Fruit fly (Drosophila melanogaster) whole organism, embryonic: ENCODE results near the gene CAH4.

Source experiments
- Ada2b ChIP-seq: fragments of 200-800 bp; sonication (Bioruptor generic); IDR thresholded peaks from 2 replicates; pipeline ENCODE4 v1.3.6; 2022; ENCODE audit warnings: missing biosample characterization, missing genetic modification characterization
- Adf1 ChIP-seq: fragments of 200-800 bp; sonication (Bioruptor generic); IDR thresholded peaks from 2 replicates; pipeline ENCODE4 v1.3.6; 2022; ENCODE audit warnings: missing biosample characterization, missing genetic modification characterization
- C15 ChIP-seq: fragments of 200-800 bp; sonication (Bioruptor generic); IDR thresholded peaks from 3 replicates; pipeline ENCODE4 v1.3.6; 2022; ENCODE audit warnings: missing biosample characterization, missing genetic modification characterization
- CG10543 ChIP-seq: fragments of 200-800 bp; sonication (Bioruptor generic); optimal IDR thresholded peaks from 3 replicates; lab custom pipeline; 2017; ENCODE audit warnings: missing biosample characterization, mild to moderate bottlenecking, missing genetic modification characterization, moderate library complexity
- CG11093 ChIP-seq: fragments of 200-800 bp; sonication (Bioruptor generic); IDR thresholded peaks from 3 replicates; pipeline ENCODE4 v1.3.6; 2022; ENCODE audit warnings: missing biosample characterization, missing genetic modification characterization
- CG11504 ChIP-seq: fragments of 200-800 bp; sonication (Bioruptor generic); optimal IDR thresholded peaks from 3 replicates; lab custom pipeline; 2019; ENCODE audit warnings: missing biosample characterization, mild to moderate bottlenecking, missing genetic modification characterization, moderate library complexity
- CG15011 ChIP-seq: fragments of 200-800 bp; sonication (Bioruptor generic); optimal IDR thresholded peaks from 3 replicates; lab custom pipeline; 2018; ENCODE audit warnings: missing biosample characterization, mild to moderate bottlenecking, missing genetic modification characterization
- CG2129 ChIP-seq: fragments of 200-800 bp; sonication (Bioruptor generic); IDR thresholded peaks from 2 replicates; pipeline ENCODE4 v1.3.6; 2022; ENCODE audit warnings: missing biosample characterization, missing genetic modification characterization; ENCODE audit not compliant: partially characterized antibody
- CG2202 ChIP-seq: fragments of 200-800 bp; sonication (Bioruptor generic); optimal IDR thresholded peaks from 2 replicates; lab custom pipeline; 2018; ENCODE audit warnings: missing biosample characterization, mild to moderate bottlenecking, missing genetic modification characterization
- CG2889 ChIP-seq: fragments of 200-800 bp; sonication (Bioruptor generic); IDR thresholded peaks from 3 replicates; pipeline ENCODE4 v1.3.6; 2022; ENCODE audit warnings: missing biosample characterization, missing genetic modification characterization
- CG31441 ChIP-seq: fragments of 200-800 bp; sonication (Bioruptor generic); IDR thresholded peaks from 2 replicates; pipeline ENCODE4 v1.3.6; 2022; ENCODE audit warnings: missing biosample characterization, missing genetic modification characterization
- CG34422 ChIP-seq: fragments of 200-800 bp; sonication (Bioruptor generic); IDR thresholded peaks from 3 replicates; pipeline ENCODE4 v1.3.6; 2022; ENCODE audit warnings: missing biosample characterization, missing genetic modification characterization
- CG4424 ChIP-seq: fragments of 200-800 bp; sonication (Bioruptor generic); optimal IDR thresholded peaks from 3 replicates; lab custom pipeline; 2016; ENCODE audit warnings: missing biosample characterization, missing genetic modification characterization
- CG4617 ChIP-seq: fragments of 200-800 bp; sonication (Bioruptor generic); optimal IDR thresholded peaks from 3 replicates; lab custom pipeline; 2016; ENCODE audit warnings: missing biosample characterization, missing genetic modification characterization, borderline replicate concordance
- CG4730 ChIP-seq: fragments of 200-800 bp; sonication (Bioruptor generic); IDR thresholded peaks from 2 replicates; pipeline ENCODE4 v1.3.6; 2022; ENCODE audit warnings: missing biosample characterization, missing genetic modification characterization
- CG6765 ChIP-seq: fragments of 200-800 bp; sonication (Bioruptor generic); optimal IDR thresholded peaks from 3 replicates; lab custom pipeline; 2017; ENCODE audit warnings: missing biosample characterization, mild to moderate bottlenecking, missing genetic modification characterization
- CG6791 ChIP-seq: fragments of 200-800 bp; sonication (Bioruptor generic); IDR thresholded peaks from 3 replicates; pipeline ENCODE4 v1.3.6; 2022; ENCODE audit warnings: missing biosample characterization, missing genetic modification characterization; ENCODE audit not compliant: partially characterized antibody
- CG7556 ChIP-seq: fragments of 200-800 bp; sonication (Bioruptor generic); optimal IDR thresholded peaks from 2 replicates; lab custom pipeline; 2017; ENCODE audit warnings: missing biosample characterization, mild to moderate bottlenecking, missing genetic modification characterization
- CG8388 ChIP-seq: fragments of 200-800 bp; sonication (Bioruptor generic); optimal IDR thresholded peaks from 2 replicates; lab custom pipeline; 2019; ENCODE audit warnings: missing biosample characterization, mild to moderate bottlenecking, missing genetic modification characterization, moderate library complexity
- CG8478 ChIP-seq: fragments of >200 bp; optimal IDR thresholded peaks from 2 replicates; lab custom pipeline; 2018
- CG9797 ChIP-seq: fragments of 200-800 bp; sonication (Bioruptor generic); optimal IDR thresholded peaks from 3 replicates; lab custom pipeline; 2018; ENCODE audit warnings: missing biosample characterization, mild to moderate bottlenecking, missing genetic modification characterization
- CoRest ChIP-seq: fragments of 200-800 bp; sonication (Bioruptor generic); optimal IDR thresholded peaks from 3 replicates; lab custom pipeline; 2018; ENCODE audit warnings: missing biosample characterization, mild to moderate bottlenecking, missing genetic modification characterization, moderate library complexity
- Doc2 ChIP-seq: fragments of 200-800 bp; sonication (Bioruptor generic); IDR thresholded peaks from 2 replicates; pipeline ENCODE4 v1.3.6; 2022; ENCODE audit warnings: missing biosample characterization, missing genetic modification characterization
- Hr78 ChIP-seq, 2 experiments: fragments of 200-800 bp in 1 of 2; fragments of >200 bp in 1 of 2; sonication (Bioruptor generic) in 1 of 2; optimal IDR thresholded peaks; 2 replicates each; lab custom pipeline; 2017 to 2019; ENCODE audit warnings: missing biosample characterization in 2 of 2, missing genetic modification characterization in 2 of 2, mild to moderate bottlenecking in 1 of 2, moderate library complexity in 1 of 2
- NK7.1 ChIP-seq: fragments of 200-800 bp; sonication (Bioruptor generic); optimal IDR thresholded peaks from 3 replicates; lab custom pipeline; 2016; ENCODE audit warnings: missing biosample characterization, missing genetic modification characterization
- Usf ChIP-seq: fragments of 200-800 bp; sonication (Bioruptor generic); optimal IDR thresholded peaks from 2 replicates; lab custom pipeline; 2017; ENCODE audit warnings: missing genotype, missing biosample characterization, missing genetic modification characterization
- ac ChIP-seq: fragments of 200-800 bp; sonication (Bioruptor generic); optimal IDR thresholded peaks from 3 replicates; lab custom pipeline; 2017; ENCODE audit warnings: missing biosample characterization, mild to moderate bottlenecking, missing genetic modification characterization
- amos ChIP-seq: fragments of 200-800 bp; sonication (Bioruptor generic); IDR thresholded peaks from 2 replicates; pipeline ENCODE4 v1.3.6; 2022; ENCODE audit warnings: missing biosample characterization, missing genetic modification characterization; ENCODE audit not compliant: partially characterized antibody
- bab2 ChIP-seq: fragments of 200-800 bp; sonication (Bioruptor generic); optimal IDR thresholded peaks from 2 replicates; lab custom pipeline; 2016; ENCODE audit warnings: missing biosample characterization, missing genetic modification characterization
- br ChIP-seq: fragments of >200 bp; optimal IDR thresholded peaks from 2 replicates; lab custom pipeline; 2017
- caup ChIP-seq: fragments of 200-800 bp; sonication (Bioruptor generic); optimal IDR thresholded peaks from 3 replicates; lab custom pipeline; 2017; ENCODE audit warnings: missing biosample characterization, mild to moderate bottlenecking, missing genetic modification characterization, moderate library complexity; ENCODE audit not compliant: severe bottlenecking
- chif ChIP-seq, 2 experiments: fragments of 200-800 bp; sonication (Bioruptor generic); optimal IDR thresholded peaks; 3 replicates each; lab custom pipeline; 2016; ENCODE audit warnings: missing biosample characterization in 2 of 2, missing genetic modification characterization in 2 of 2
- dysf ChIP-seq: fragments of 200-800 bp; sonication (Bioruptor generic); IDR thresholded peaks from 3 replicates; pipeline ENCODE4 v1.3.6; 2022; ENCODE audit warnings: missing biosample characterization, missing genetic modification characterization
- emc ChIP-seq: fragments of 200-800 bp; sonication (Bioruptor generic); optimal IDR thresholded peaks from 2 replicates; lab custom pipeline; 2016; ENCODE audit warnings: missing biosample characterization, missing genetic modification characterization
- hbn ChIP-seq: fragments of 200-800 bp; sonication (Bioruptor generic); IDR thresholded peaks from 2 replicates; pipeline ENCODE4 v1.3.6; 2022; ENCODE audit warnings: missing biosample characterization, missing genetic modification characterization; ENCODE audit not compliant: partially characterized antibody
- hkb ChIP-seq, 2 experiments: fragments of 200-800 bp in 1 of 2; fragments of >200 bp in 1 of 2; sonication (Bioruptor generic) in 1 of 2; IDR thresholded peaks in 1 of 2; optimal IDR thresholded peaks in 1 of 2; 2 replicates each; pipeline versions ENCODE4 v1.3.6 to Lab custom; 2017 to 2022; ENCODE audit warnings: missing biosample characterization in 1 of 2, missing genetic modification characterization in 1 of 2
- jumu ChIP-seq: fragments of 200-800 bp; sonication (Bioruptor generic); optimal IDR thresholded peaks from 3 replicates; lab custom pipeline; 2016; ENCODE audit warnings: missing biosample characterization, missing genetic modification characterization
- oc ChIP-seq: fragments of 200-800 bp; sonication (Bioruptor generic); optimal IDR thresholded peaks from 2 replicates; lab custom pipeline; 2018; ENCODE audit warnings: missing biosample characterization, mild to moderate bottlenecking, missing genetic modification characterization, moderate library complexity
- org-1 ChIP-seq: fragments of 200-800 bp; sonication (Bioruptor generic); optimal IDR thresholded peaks from 2 replicates; lab custom pipeline; 2017; ENCODE audit warnings: missing biosample characterization, missing genetic modification characterization
- ranshi ChIP-seq: fragments of 200-800 bp; sonication (Bioruptor generic); IDR thresholded peaks from 2 replicates; pipeline ENCODE4 v1.3.6; 2022; ENCODE audit warnings: missing biosample characterization, missing genetic modification characterization
- sens ChIP-seq: fragments of 200-800 bp; sonication (Bioruptor generic); peaks from one replicate; lab custom pipeline; 2016; ENCODE audit warnings: missing biosample characterization, missing genetic modification characterization
- sens-2 ChIP-seq: fragments of 200-800 bp; sonication (Bioruptor generic); IDR thresholded peaks from 2 replicates; pipeline ENCODE4 v1.3.6; 2022; ENCODE audit warnings: missing biosample characterization, missing genetic modification characterization
- ssp ChIP-seq: fragments of 200-800 bp; sonication (Bioruptor generic); IDR thresholded peaks from 2 replicates; pipeline ENCODE4 v1.3.6; 2022; ENCODE audit warnings: missing biosample characterization, missing genetic modification characterization
- stc ChIP-seq: fragments of 200-800 bp; sonication (Bioruptor generic); IDR thresholded peaks from 2 replicates; pipeline ENCODE4 v1.3.6; 2022; ENCODE audit warnings: missing biosample characterization, missing genetic modification characterization
- sug ChIP-seq: fragments of 200-800 bp; optimal IDR thresholded peaks from 2 replicates; lab custom pipeline; 2019; ENCODE audit warnings: missing biosample characterization, mild to moderate bottlenecking, missing genetic modification characterization, moderate library complexity
- tgo ChIP-seq: fragments of 200-800 bp; sonication (Bioruptor generic); IDR thresholded peaks from 3 replicates; pipeline ENCODE4 v1.3.6; 2022; ENCODE audit warnings: missing biosample characterization, missing genetic modification characterization
- tup ChIP-seq: fragments of 200-800 bp; sonication (Bioruptor generic); optimal IDR thresholded peaks from 2 replicates; lab custom pipeline; 2016; ENCODE audit warnings: missing biosample characterization, mild to moderate bottlenecking, missing genetic modification characterization, moderate library complexity
- vnd ChIP-seq: fragments of 200-800 bp; sonication (Bioruptor generic); IDR thresholded peaks from 3 replicates; pipeline ENCODE4 v1.3.6; 2022; ENCODE audit warnings: missing biosample characterization, missing genetic modification characterization; ENCODE audit not compliant: partially characterized antibody
- yki ChIP-seq: fragments of >200 bp; optimal IDR thresholded peaks from 3 replicates; lab custom pipeline; 2018
- zf30C ChIP-seq: fragments of 200-800 bp; sonication (Bioruptor generic); optimal IDR thresholded peaks from 3 replicates; lab custom pipeline; 2018; ENCODE audit warnings: missing biosample characterization, mild to moderate bottlenecking, missing genetic modification characterization

CAH4 gene

DNA sequence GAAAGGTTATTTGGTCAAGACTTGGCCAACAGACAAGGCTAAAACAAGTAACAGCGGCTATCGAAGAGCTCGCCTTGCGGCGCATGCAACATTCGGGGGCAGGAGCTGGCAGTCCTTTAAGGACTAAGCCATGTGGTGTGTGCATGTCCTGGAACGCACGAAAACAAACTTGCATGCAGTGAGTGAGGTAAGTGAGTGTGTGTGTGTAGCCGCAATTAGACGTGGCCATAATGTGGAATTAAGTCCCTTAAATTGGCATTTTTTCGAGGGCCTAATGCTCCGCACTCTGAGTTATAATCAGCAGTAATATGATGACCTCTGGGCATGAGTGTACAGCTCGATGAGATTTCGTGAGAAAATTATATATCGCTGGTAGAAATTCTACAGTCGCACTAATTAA is 23.7 kb downstream of the CAH4 start, which contains the start of gene sosie:
sosie (plus strand) TSS at position 301 of the 400 bp plus-strand sequence.
- TF ChIP-seq Adf1 (GFP tag; lab: Robert Waterston, UW) (no peak), tgo (GFP tag; lab: Robert Waterston, UW) (no peak), C15 (no peak), tup (no peak), zf30C (GFP tag; lab: Kevin White, UChicago) (no peak), ssp (no peak), CG9797 (no peak)
- TF ChIP-seq, all 482 proteins: peak for 0

DNA sequence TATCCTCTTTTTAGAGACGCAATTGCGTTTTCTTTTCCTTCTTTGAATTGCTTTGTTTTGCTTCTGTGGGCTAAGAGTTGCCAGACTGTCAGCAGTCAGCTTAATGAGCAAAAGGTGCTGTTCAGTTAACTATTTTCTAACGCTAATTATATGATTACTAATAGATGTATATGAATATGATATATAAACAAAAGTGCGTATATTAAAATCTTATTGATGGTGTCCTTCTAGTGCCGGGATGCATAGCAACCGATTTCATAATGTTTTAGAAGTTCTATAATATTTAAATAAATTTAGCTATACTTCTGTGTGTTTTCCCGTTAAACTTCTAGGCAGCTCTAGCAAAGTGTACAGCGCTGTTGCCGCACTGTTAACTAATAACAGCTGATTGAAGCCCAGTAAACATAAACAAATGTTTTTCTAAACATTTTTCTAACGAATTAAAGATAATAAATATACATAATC is 27.4 kb downstream of the CAH4 start, which contains the start of the genes Kaz and CG43273:
Kaz (minus strand) TSS at position 73 of the 465 bp plus-strand sequence.
CG43273 (plus strand) TSS at position 415 of the 465 bp plus-strand sequence.
- TF ChIP-seq dysf (GFP tag; lab: Robert Waterston, UW) (peak; percentile 56; the same call in 1 of the 3 replicates), stc (0 out of 2 replicates have a peak, but pooled peaks have one; percentile 11), CG11093 (GFP tag; lab: Robert Waterston, UW) (no peak), CG10543 (GFP tag; lab: Kevin White, UChicago) (no peak), sens-2 (GFP tag; lab: Robert Waterston, UW) (no peak), sug (tag; lab: Kevin White, UChicago) (no peak), br (lab: Kevin White, UChicago) (no peak), hkb (optimal IDR thresholded peaks at IDR 0.05; lab: Kevin White, UChicago) (no peak), hkb (GFP tag; IDR thresholded peaks at IDR 0.05; lab: Robert Waterston, UW) (no peak), yki (no peak), CG4730 (GFP tag; lab: Robert Waterston, UW) (no peak), CG31441 (GFP tag; lab: Robert Waterston, UW) (no peak; the same call in 1 of the 2 replicates), CoRest (tag; lab: Kevin White, UChicago) (peak; percentile 79), amos (GFP tag; lab: Robert Waterston, UW) (no peak), CG4424 (GFP tag; lab: Kevin White, UChicago) (peak; percentile 51), CG8478 (lab: Kevin White, UChicago) (no peak), org-1 (GFP tag; lab: Kevin White, UChicago) (no peak), CG34422 (GFP tag; lab: Robert Waterston, UW) (0 out of 3 replicates have a peak, but pooled peaks have one; percentile 52), CG6791 (GFP tag; lab: Robert Waterston, UW) (no peak), jumu (GFP tag; lab: Kevin White, UChicago) (no peak), Doc2 (no peak), CG2202 (tag; lab: Kevin White, UChicago) (peak; percentile 12), ranshi (GFP tag; lab: Robert Waterston, UW) (no peak), caup (GFP tag; lab: Kevin White, UChicago) (no peak), bab2 (GFP tag; lab: Kevin White, UChicago) (no peak), sens (GFP tag; lab: Kevin White, UChicago) (peak; percentile 81), ac (GFP tag; lab: Kevin White, UChicago) (no peak), vnd (no peak), CG2129 (GFP tag; lab: Robert Waterston, UW) (no peak), CG8388 (GFP tag; lab: Kevin White, UChicago) (no peak), chif (GFP tag; optimal IDR thresholded peaks at IDR 0.05; lab: Kevin White, UChicago) (peak in 1 of 2 experiments; percentile 11), hbn (GFP tag; lab: Robert Waterston, UW) (no peak), Ada2b (GFP tag; lab: Robert Waterston, UW) (no peak), CG11504 (tag; lab: Kevin White, UChicago) (no peak), Usf (GFP tag; lab: Kevin White, UChicago) (no peak), CG7556 (GFP tag; lab: Kevin White, UChicago) (no peak), oc (tag; lab: Kevin White, UChicago) (peak; percentile 76), CG4617 (peak; percentile 57), NK7.1 (GFP tag; lab: Kevin White, UChicago) (no peak), CG6765 (GFP tag; lab: Kevin White, UChicago) (no peak), CG15011 (GFP tag; lab: Kevin White, UChicago) (no peak), emc (GFP tag; lab: Kevin White, UChicago) (no peak), CG2889 (no peak), Hr78 (GFP tag; optimal IDR thresholded peaks at IDR 0.05; lab: Kevin White, UChicago) (no peak)
